Worm (Caenorhabditis elegans): Measurements from ENCODE around the gene rps-30.

DNA sequence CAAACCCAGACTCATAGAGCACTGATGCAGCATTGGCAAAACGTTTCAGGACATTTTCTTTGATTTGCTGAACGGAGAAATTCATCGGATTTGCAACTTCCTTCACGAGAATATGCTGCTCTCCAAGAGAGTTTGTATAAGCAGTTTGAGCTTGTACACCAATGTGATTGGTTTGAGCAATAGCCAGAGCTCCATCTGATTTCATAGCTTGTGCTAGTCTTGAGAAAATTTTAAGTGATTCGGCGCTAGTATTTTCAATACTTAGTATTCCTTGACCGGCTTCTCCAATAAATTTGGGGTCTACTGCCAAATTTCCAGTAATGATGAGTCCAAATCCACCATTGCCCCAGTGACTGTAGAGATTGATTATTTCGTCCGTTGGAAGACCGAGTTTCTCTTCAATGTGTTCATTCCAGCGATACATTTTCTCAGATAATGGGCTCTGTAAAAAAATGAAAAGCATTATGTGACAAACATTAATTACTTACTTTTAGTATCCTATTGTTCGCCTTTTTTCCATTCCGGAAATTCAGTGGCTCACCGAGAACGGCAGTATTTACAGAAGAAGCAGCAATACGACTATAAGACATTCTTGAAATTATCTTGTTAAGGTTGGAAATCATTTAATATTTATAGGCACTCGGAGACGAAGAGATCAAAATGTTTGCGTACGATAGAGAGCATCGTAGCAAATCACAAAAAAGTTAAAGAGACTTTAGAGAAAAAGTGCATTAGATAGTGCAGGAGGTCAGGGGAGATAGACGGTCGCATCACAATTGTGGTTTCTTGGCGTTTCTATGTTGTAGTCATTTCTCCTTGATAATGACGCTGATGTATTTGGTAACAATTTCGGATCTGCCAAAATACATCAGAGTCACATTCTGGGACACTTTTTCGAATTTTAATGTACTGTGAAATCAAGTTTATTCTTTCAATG is 33.2 kb downstream of the rps-30 start, which contains the start of gene ZK742.3:
- TF ChIP-seq hnd-1 (tag; optimal IDR thresholded peaks at IDR 0.05) (no peak), flt-1 (GFP tag; IDR thresholded peaks at IDR 0.05) (no peak)

Data from whole organism, early embryonic.